Fruit fly (Drosophila melanogaster) whole organism, embryonic: ENCODE measurements around the gene TrpA1.

Source experiments
- Aef1 ChIP-seq: fragments of 200-800 bp; sonication (Bioruptor generic); IDR thresholded peaks from 3 replicates; pipeline ENCODE4 v1.3.6; 2022; ENCODE audit warnings: missing biosample characterization, missing genetic modification characterization
- Blimp-1 ChIP-seq: fragments of 200-800 bp; sonication (Bioruptor generic); optimal IDR thresholded peaks from 3 replicates; lab custom pipeline; 2018; ENCODE audit warnings: missing biosample characterization, missing genetic modification characterization, mild to moderate bottlenecking, moderate library complexity, missing genetic modification reagents
- BtbVII ChIP-seq: fragments of 200-800 bp; sonication (Bioruptor generic); optimal IDR thresholded peaks from 3 replicates; lab custom pipeline; 2017; ENCODE audit warnings: missing biosample characterization, mild to moderate bottlenecking, missing genetic modification characterization
- CG12104 ChIP-seq: fragments of 200-800 bp; sonication (Bioruptor generic); optimal IDR thresholded peaks from 3 replicates; lab custom pipeline; 2016; ENCODE audit warnings: missing biosample characterization, missing genetic modification characterization
- CG1602 ChIP-seq: fragments of 200-800 bp; sonication (Bioruptor generic); optimal IDR thresholded peaks from 3 replicates; lab custom pipeline; 2016; ENCODE audit warnings: missing biosample characterization, missing genetic modification characterization
- CG16863 ChIP-seq: fragments of 200-800 bp; sonication (Bioruptor generic); optimal IDR thresholded peaks from 3 replicates; lab custom pipeline; 2016; ENCODE audit warnings: missing biosample characterization, missing genetic modification characterization
- CG17361 ChIP-seq: fragments of 200-800 bp; sonication (Bioruptor generic); IDR thresholded peaks from 3 replicates; pipeline ENCODE4 v1.3.6; 2022; ENCODE audit warnings: missing biosample characterization, missing genetic modification characterization
- CG17568 ChIP-seq: fragments of 200-800 bp; sonication (Bioruptor generic); optimal IDR thresholded peaks from 2 replicates; lab custom pipeline; 2018; ENCODE audit warnings: missing biosample characterization, mild to moderate bottlenecking, missing genetic modification characterization, moderate library complexity
- CG1792 ChIP-seq: fragments of 200-800 bp; sonication (Bioruptor generic); optimal IDR thresholded peaks from 2 replicates; lab custom pipeline; 2016; ENCODE audit warnings: missing biosample characterization, missing genetic modification characterization
- CG18599 ChIP-seq: fragments of 200-800 bp; sonication (Bioruptor generic); optimal IDR thresholded peaks from 3 replicates; lab custom pipeline; 2017; ENCODE audit warnings: missing biosample characterization, missing genetic modification characterization, mild to moderate bottlenecking, moderate library complexity, missing genetic modification reagents
- CG2202 ChIP-seq: fragments of 200-800 bp; sonication (Bioruptor generic); optimal IDR thresholded peaks from 2 replicates; lab custom pipeline; 2018; ENCODE audit warnings: missing biosample characterization, mild to moderate bottlenecking, missing genetic modification characterization
- CG30403 ChIP-seq: fragments of 200-800 bp; sonication (Bioruptor generic); optimal IDR thresholded peaks from 3 replicates; lab custom pipeline; 2016; ENCODE audit warnings: missing biosample characterization, missing genetic modification characterization
- CG4328 ChIP-seq: fragments of 200-800 bp; sonication (Bioruptor generic); optimal IDR thresholded peaks from 3 replicates; lab custom pipeline; 2017; ENCODE audit warnings: missing biosample characterization, missing genetic modification reagents, missing genetic modification characterization
- CG4707 ChIP-seq: fragments of 200-800 bp; sonication (Bioruptor generic); optimal IDR thresholded peaks from 2 replicates; lab custom pipeline; 2018; ENCODE audit warnings: missing biosample characterization, mild to moderate bottlenecking, missing genetic modification characterization, moderate library complexity
- CG6791 ChIP-seq: fragments of 200-800 bp; sonication (Bioruptor generic); IDR thresholded peaks from 3 replicates; pipeline ENCODE4 v1.3.6; 2022; ENCODE audit warnings: missing biosample characterization, missing genetic modification characterization; ENCODE audit not compliant: partially characterized antibody
- CG6854 ChIP-seq: fragments of 200-800 bp; sonication (Bioruptor generic); optimal IDR thresholded peaks from 3 replicates; lab custom pipeline; 2017; ENCODE audit warnings: missing biosample characterization, mild to moderate bottlenecking, missing genetic modification characterization
- CG7786 ChIP-seq: fragments of 200-800 bp; sonication (Bioruptor generic); optimal IDR thresholded peaks from 2 replicates; lab custom pipeline; 2016; ENCODE audit warnings: missing biosample characterization, missing genetic modification characterization
- CG7987 ChIP-seq: fragments of 200-800 bp; sonication (Bioruptor generic); optimal IDR thresholded peaks from 2 replicates; lab custom pipeline; 2018; ENCODE audit warnings: missing biosample characterization, mild to moderate bottlenecking, missing genetic modification characterization, moderate library complexity
- CG9817 ChIP-seq: fragments of 200-800 bp; sonication (Bioruptor generic); optimal IDR thresholded peaks from 2 replicates; lab custom pipeline; 2018; ENCODE audit warnings: missing biosample characterization, mild to moderate bottlenecking, missing genetic modification characterization, moderate library complexity
- CHES-1-like ChIP-seq: fragments of 200-800 bp; sonication (Bioruptor generic); optimal IDR thresholded peaks from 2 replicates; lab custom pipeline; 2016; ENCODE audit warnings: missing biosample characterization, missing genetic modification characterization
- Doc2 ChIP-seq: fragments of 200-800 bp; sonication (Bioruptor generic); IDR thresholded peaks from 2 replicates; pipeline ENCODE4 v1.3.6; 2022; ENCODE audit warnings: missing biosample characterization, missing genetic modification characterization
- E2f2 ChIP-seq: fragments of 200-800 bp; sonication (Bioruptor generic); IDR thresholded peaks from 2 replicates; pipeline ENCODE4 v1.3.6; 2022; ENCODE audit warnings: missing biosample characterization, missing genetic modification characterization
- Eip74EF ChIP-seq, 2 experiments: fragments of 200-800 bp in 1 of 2; fragments of >200 bp in 1 of 2; sonication (Bioruptor generic) in 1 of 2; optimal IDR thresholded peaks; 2 replicates each; lab custom pipeline; 2017 to 2019; ENCODE audit warnings: missing biosample characterization in 2 of 2, missing genetic modification characterization in 2 of 2, mild to moderate bottlenecking in 1 of 2, moderate library complexity in 1 of 2
- HLH3B ChIP-seq: fragments of 200-800 bp; sonication (Bioruptor generic); IDR thresholded peaks from 2 replicates; pipeline ENCODE4 v1.3.6; 2022; ENCODE audit warnings: missing biosample characterization, missing genetic modification characterization
- HLH54F ChIP-seq: fragments of 200-800 bp; sonication (Bioruptor generic); optimal IDR thresholded peaks from 3 replicates; lab custom pipeline; 2016; ENCODE audit warnings: missing biosample characterization, missing genetic modification characterization
- Hr3 ChIP-seq: fragments of 200-800 bp; sonication (Bioruptor generic); optimal IDR thresholded peaks from 3 replicates; lab custom pipeline; 2016; ENCODE audit warnings: missing biosample characterization, missing genetic modification characterization
- NC2β ChIP-seq: fragments of 200-800 bp; sonication (Bioruptor generic); optimal IDR thresholded peaks from 2 replicates; lab custom pipeline; 2016; ENCODE audit warnings: missing biosample characterization, missing genetic modification characterization
- Opbp ChIP-seq: fragments of 200-800 bp; sonication (Bioruptor generic); IDR thresholded peaks from 3 replicates; pipeline ENCODE4 v1.3.6; 2022; ENCODE audit warnings: missing biosample characterization, missing genetic modification characterization; ENCODE audit not compliant: partially characterized antibody
- Taf1 ChIP-seq: fragments of 200-800 bp; sonication (Bioruptor generic); IDR thresholded peaks from 2 replicates; pipeline ENCODE4 v1.3.6; 2022; ENCODE audit warnings: missing biosample characterization, missing genetic modification characterization
- Vsx1 ChIP-seq: fragments of 200-800 bp; sonication (Bioruptor generic); optimal IDR thresholded peaks from 2 replicates; lab custom pipeline; 2017; ENCODE audit warnings: missing biosample characterization, mild to moderate bottlenecking, missing genetic modification characterization, missing genetic modification reagents
- bbx ChIP-seq: fragments of 200-800 bp; sonication (Bioruptor generic); IDR thresholded peaks from 2 replicates; pipeline ENCODE4 v1.3.6; 2022; ENCODE audit warnings: missing biosample characterization, missing genetic modification characterization; ENCODE audit not compliant: partially characterized antibody
- bowl ChIP-seq: fragments of 200-800 bp; sonication (Bioruptor generic); IDR thresholded peaks from 2 replicates; pipeline ENCODE4 v1.3.6; 2022; ENCODE audit warnings: missing biosample characterization, missing genetic modification characterization
- crc ChIP-seq: fragments of 200-800 bp; sonication (Bioruptor generic); optimal IDR thresholded peaks from 2 replicates; lab custom pipeline; 2016; ENCODE audit warnings: missing biosample characterization, missing genetic modification characterization
- crol ChIP-seq: fragments of 200-800 bp; sonication (Bioruptor generic); IDR thresholded peaks from 2 replicates; pipeline ENCODE4 v1.3.6; 2022; ENCODE audit warnings: missing biosample characterization, missing genetic modification characterization
- dan ChIP-seq: fragments of 200-800 bp; sonication (Bioruptor generic); IDR thresholded peaks from 2 replicates; pipeline ENCODE4 v1.3.6; 2022; ENCODE audit warnings: missing biosample characterization, missing genetic modification characterization
- fd102C ChIP-seq: fragments of 200-800 bp; sonication (Bioruptor generic); optimal IDR thresholded peaks from 2 replicates; lab custom pipeline; 2018; ENCODE audit warnings: missing biosample characterization, mild to moderate bottlenecking, missing genetic modification characterization, moderate library complexity
- fd96Cb ChIP-seq: fragments of 200-800 bp; sonication (Bioruptor generic); optimal IDR thresholded peaks from 2 replicates; lab custom pipeline; 2018; ENCODE audit warnings: missing biosample characterization, mild to moderate bottlenecking, missing genetic modification characterization, moderate library complexity
- gsb ChIP-seq: fragments of 200-800 bp; sonication (Bioruptor generic); IDR thresholded peaks from 2 replicates; pipeline ENCODE4 v1.3.6; 2022; ENCODE audit warnings: missing biosample characterization, missing genetic modification characterization
- hbn ChIP-seq: fragments of 200-800 bp; sonication (Bioruptor generic); IDR thresholded peaks from 2 replicates; pipeline ENCODE4 v1.3.6; 2022; ENCODE audit warnings: missing biosample characterization, missing genetic modification characterization; ENCODE audit not compliant: partially characterized antibody
- her ChIP-seq: fragments of 200-800 bp; sonication (Bioruptor generic); optimal IDR thresholded peaks from 2 replicates; lab custom pipeline; 2016; ENCODE audit warnings: missing biosample characterization, missing genetic modification characterization
- hkb ChIP-seq, 2 experiments: fragments of 200-800 bp in 1 of 2; fragments of >200 bp in 1 of 2; sonication (Bioruptor generic) in 1 of 2; IDR thresholded peaks in 1 of 2; optimal IDR thresholded peaks in 1 of 2; 2 replicates each; pipeline versions ENCODE4 v1.3.6 to Lab custom; 2017 to 2022; ENCODE audit warnings: missing biosample characterization in 1 of 2, missing genetic modification characterization in 1 of 2
- lab ChIP-seq: fragments of 200-800 bp; sonication (Bioruptor generic); optimal IDR thresholded peaks from 3 replicates; lab custom pipeline; 2017; ENCODE audit warnings: missing biosample characterization, missing genetic modification characterization, mild to moderate bottlenecking, moderate library complexity, missing genetic modification reagents
- lilli ChIP-seq: fragments of 200-800 bp; sonication (Bioruptor generic); optimal IDR thresholded peaks from 3 replicates; lab custom pipeline; 2016; ENCODE audit warnings: missing biosample characterization, missing genetic modification characterization
- pfk ChIP-seq: fragments of 200-800 bp; sonication (Bioruptor generic); optimal IDR thresholded peaks from 2 replicates; lab custom pipeline; 2018; ENCODE audit warnings: missing biosample characterization, mild to moderate bottlenecking, missing genetic modification characterization, moderate library complexity
- pho ChIP-seq: fragments of 200-800 bp; sonication (Bioruptor generic); optimal IDR thresholded peaks from 2 replicates; lab custom pipeline; 2016; ENCODE audit warnings: missing biosample characterization, missing genetic modification characterization
- ranshi ChIP-seq: fragments of 200-800 bp; sonication (Bioruptor generic); IDR thresholded peaks from 2 replicates; pipeline ENCODE4 v1.3.6; 2022; ENCODE audit warnings: missing biosample characterization, missing genetic modification characterization
- tgo ChIP-seq: fragments of 200-800 bp; sonication (Bioruptor generic); IDR thresholded peaks from 3 replicates; pipeline ENCODE4 v1.3.6; 2022; ENCODE audit warnings: missing biosample characterization, missing genetic modification characterization
- tio ChIP-seq: fragments of 200-800 bp; sonication (Bioruptor generic); optimal IDR thresholded peaks from 2 replicates; lab custom pipeline; 2017; ENCODE audit warnings: missing biosample characterization, missing genetic modification characterization, inconsistent platforms
- wdn ChIP-seq: fragments of 200-800 bp; sonication (Bioruptor generic); IDR thresholded peaks from 2 replicates; pipeline ENCODE4 v1.3.6; 2022; ENCODE audit warnings: missing biosample characterization, missing genetic modification characterization

TrpA1 gene

dm6 chr3L:8920710-8921109, 15.7 kb upstream of the TrpA1 start (continued):
- TF ChIP-seq hbn (GFP tag; lab: Robert Waterston, UW) (no peak), fd96Cb (tag; lab: Kevin White, UChicago) (peak; percentile 60), crc (GFP tag; lab: Kevin White, UChicago) (peak; percentile 33), pho (GFP tag; lab: Kevin White, UChicago) (peak; percentile 31), gsb (no peak), bowl (GFP tag; lab: Robert Waterston, UW) (0 out of 2 replicates have a peak, but pooled peaks have one; percentile 50), hkb (optimal IDR thresholded peaks at IDR 0.05; lab: Kevin White, UChicago) (no peak), hkb (GFP tag; IDR thresholded peaks at IDR 0.05; lab: Robert Waterston, UW) (peak; percentile 77), lilli (GFP tag; lab: Kevin White, UChicago) (peak; percentile 64), CG12104 (GFP tag; lab: Kevin White, UChicago) (peak; percentile 4), her (peak; percentile 33), E2f2 (GFP tag; lab: Robert Waterston, UW) (peak; percentile 44; the same call in 1 of the 2 replicates), tgo (GFP tag; lab: Robert Waterston, UW) (peak; percentile 58; the same call in 1 of the 3 replicates), Aef1 (GFP tag; lab: Robert Waterston, UW) (peak; percentile 62), CG1792 (GFP tag; lab: Kevin White, UChicago) (peak; percentile 54), CG4328 (GFP tag; lab: Kevin White, UChicago) (peak; percentile 8), ranshi (GFP tag; lab: Robert Waterston, UW) (peak; percentile 63; the same call in 1 of the 2 replicates), fd102C (no peak), Opbp (GFP tag; lab: Robert Waterston, UW) (no peak), CG7987 (GFP tag; lab: Kevin White, UChicago) (no peak), Hr3 (GFP tag; lab: Kevin White, UChicago) (peak; percentile 53), CG16863 (peak; percentile 64), Vsx1 (no peak), HLH3B (GFP tag; lab: Robert Waterston, UW) (peak; percentile 69; the same call in 1 of the 2 replicates), CHES-1-like (GFP tag; lab: Kevin White, UChicago) (no peak), BtbVII (GFP tag; lab: Kevin White, UChicago) (peak; percentile 50), CG7786 (GFP tag; lab: Kevin White, UChicago) (peak; percentile 33), CG9817 (peak; percentile 45), CG4707 (GFP tag; lab: Kevin White, UChicago) (peak; percentile 18), Doc2 (no peak), CG18599 (GFP tag; lab: Kevin White, UChicago) (peak; percentile 81), CG30403 (GFP tag; lab: Kevin White, UChicago) (peak; percentile 67), CG6854 (GFP tag; lab: Kevin White, UChicago) (no peak), dan (GFP tag; lab: Robert Waterston, UW) (no peak), HLH54F (peak; percentile 44), CG2202 (no peak), wdn (GFP tag; lab: Robert Waterston, UW) (peak; percentile 62; the same call in 1 of the 2 replicates), CG17361 (GFP tag; lab: Robert Waterston, UW) (peak; percentile 57; the same call in 2 of the 3 replicates), tio (GFP tag; lab: Kevin White, UChicago) (peak; percentile 46), CG1602 (GFP tag; lab: Kevin White, UChicago) (peak; percentile 37), crol (GFP tag; lab: Robert Waterston, UW) (no peak), bbx (GFP tag; lab: Robert Waterston, UW) (no peak), CG6791 (GFP tag; lab: Robert Waterston, UW) (no peak), pfk (no peak), Blimp-1 (GFP tag; lab: Kevin White, UChicago) (peak; percentile 65), CG17568 (GFP tag; lab: Kevin White, UChicago) (peak; percentile 29), NC2β (GFP tag; lab: Kevin White, UChicago) (peak; percentile 26), Eip74EF (GFP tag; optimal IDR thresholded peaks at IDR 0.05; lab: Kevin White, UChicago) (peak in 1 of 2 experiments; percentile 50), Taf1 (GFP tag; lab: Robert Waterston, UW) (0 out of 2 replicates have a peak, but pooled peaks have one; percentile 28), lab (peak; percentile 80)
